Fruit fly (Drosophila melanogaster) whole organism, embryonic: ENCODE measurements around the gene Sam-S.

Experiments
- ATbp ChIP-seq: fragments of 200-800 bp; sonication (Bioruptor generic); optimal IDR thresholded peaks from 2 replicates; lab custom pipeline; 2017; ENCODE audit warnings: missing biosample characterization, mild to moderate bottlenecking, missing genetic modification characterization, missing genetic modification reagents
- Atf3 ChIP-seq: fragments of 200-800 bp; sonication (Bioruptor generic); optimal IDR thresholded peaks from 3 replicates; lab custom pipeline; 2016; ENCODE audit warnings: missing biosample characterization, missing genetic modification characterization
- Blimp-1 ChIP-seq: fragments of 200-800 bp; sonication (Bioruptor generic); optimal IDR thresholded peaks from 3 replicates; lab custom pipeline; 2018; ENCODE audit warnings: missing biosample characterization, missing genetic modification characterization, mild to moderate bottlenecking, moderate library complexity, missing genetic modification reagents
- CG10979 ChIP-seq: fragments of 200-800 bp; sonication (Bioruptor generic); optimal IDR thresholded peaks from 2 replicates; lab custom pipeline; 2018; ENCODE audit warnings: missing biosample characterization, mild to moderate bottlenecking, missing genetic modification characterization, moderate library complexity
- CG11723 ChIP-seq: fragments of 200-800 bp; sonication (Bioruptor generic); optimal IDR thresholded peaks from 2 replicates; lab custom pipeline; 2017; ENCODE audit warnings: missing biosample characterization, mild to moderate bottlenecking, missing genetic modification characterization
- CG12659 ChIP-seq: fragments of 200-800 bp; sonication (Bioruptor generic); optimal IDR thresholded peaks from 3 replicates; lab custom pipeline; 2017; ENCODE audit warnings: mild to moderate bottlenecking, missing biosample characterization, missing genetic modification reagents, missing genetic modification characterization
- CG14710 ChIP-seq: fragments of 200-800 bp; sonication (Bioruptor generic); optimal IDR thresholded peaks from 3 replicates; lab custom pipeline; 2019; ENCODE audit warnings: missing biosample characterization, mild to moderate bottlenecking, missing genetic modification characterization, moderate library complexity
- CG1529 ChIP-seq: fragments of 200-800 bp; sonication (Bioruptor generic); optimal IDR thresholded peaks from 3 replicates; lab custom pipeline; 2018; ENCODE audit warnings: missing biosample characterization, missing genetic modification characterization
- CG15696 ChIP-seq: fragments of 200-800 bp; sonication (Bioruptor generic); optimal IDR thresholded peaks from 2 replicates; lab custom pipeline; 2019; ENCODE audit warnings: missing biosample characterization, mild to moderate bottlenecking, missing genetic modification characterization, moderate library complexity
- CG1602 ChIP-seq: fragments of 200-800 bp; sonication (Bioruptor generic); optimal IDR thresholded peaks from 3 replicates; lab custom pipeline; 2016; ENCODE audit warnings: missing biosample characterization, missing genetic modification characterization
- CG17568 ChIP-seq: fragments of 200-800 bp; sonication (Bioruptor generic); optimal IDR thresholded peaks from 2 replicates; lab custom pipeline; 2018; ENCODE audit warnings: missing biosample characterization, mild to moderate bottlenecking, missing genetic modification characterization, moderate library complexity
- CG18476 ChIP-seq: fragments of 200-800 bp; sonication (Bioruptor generic); optimal IDR thresholded peaks from 2 replicates; lab custom pipeline; 2016; ENCODE audit warnings: missing biosample characterization, mild to moderate bottlenecking, missing genetic modification characterization
- CG18599 ChIP-seq: fragments of 200-800 bp; sonication (Bioruptor generic); optimal IDR thresholded peaks from 3 replicates; lab custom pipeline; 2017; ENCODE audit warnings: missing biosample characterization, missing genetic modification characterization, mild to moderate bottlenecking, moderate library complexity, missing genetic modification reagents
- CG18764 ChIP-seq: fragments of 200-800 bp; sonication (Bioruptor generic); optimal IDR thresholded peaks from 3 replicates; lab custom pipeline; 2016; ENCODE audit warnings: missing biosample characterization, missing genetic modification characterization
- CG3407 ChIP-seq: fragments of 200-800 bp; sonication (Bioruptor generic); optimal IDR thresholded peaks from 2 replicates; lab custom pipeline; 2018; ENCODE audit warnings: missing biosample characterization, mild to moderate bottlenecking, missing genetic modification characterization
- CG3995 ChIP-seq: fragments of 200-800 bp; sonication (Bioruptor generic); optimal IDR thresholded peaks from 3 replicates; lab custom pipeline; 2016; ENCODE audit warnings: missing biosample characterization, missing genetic modification characterization
- CG43689 ChIP-seq: fragments of 200-800 bp; sonication (Bioruptor generic); IDR thresholded peaks from 2 replicates; pipeline ENCODE4 v1.3.6; 2022; ENCODE audit warnings: missing biosample characterization, missing genetic modification characterization
- CG6813 ChIP-seq: fragments of 200-800 bp; sonication (Bioruptor generic); optimal IDR thresholded peaks from 2 replicates; lab custom pipeline; 2017; ENCODE audit warnings: missing biosample characterization, missing genetic modification characterization, mild to moderate bottlenecking, moderate library complexity, missing genetic modification reagents
- CG8765 ChIP-seq: fragments of 200-800 bp; sonication (Bioruptor generic); IDR thresholded peaks from 2 replicates; pipeline ENCODE4 v1.3.6; 2022; ENCODE audit warnings: missing biosample characterization, missing genetic modification characterization
- Dbx ChIP-seq: fragments of 200-800 bp; sonication (Bioruptor generic); IDR thresholded peaks from 3 replicates; pipeline ENCODE4 v1.3.6; 2022; ENCODE audit warnings: missing biosample characterization, missing genetic modification characterization
- Dip3 ChIP-seq: fragments of 200-800 bp; sonication (Bioruptor generic); optimal IDR thresholded peaks from 3 replicates; lab custom pipeline; 2016; ENCODE audit warnings: missing biosample characterization, missing genetic modification characterization
- Drgx ChIP-seq: fragments of 200-800 bp; sonication (Bioruptor generic); IDR thresholded peaks from 2 replicates; pipeline ENCODE4 v1.3.6; 2022; ENCODE audit warnings: missing biosample characterization, missing genetic modification characterization
- H2.0 ChIP-seq: fragments of 200-800 bp; sonication (Bioruptor generic); IDR thresholded peaks from 2 replicates; pipeline ENCODE4 v1.3.6; 2022; ENCODE audit warnings: missing biosample characterization, missing genetic modification characterization
- HHEX ChIP-seq: fragments of 200-800 bp; sonication (Bioruptor generic); optimal IDR thresholded peaks from 3 replicates; lab custom pipeline; 2017; ENCODE audit warnings: missing biosample characterization, mild to moderate bottlenecking, missing genetic modification characterization, missing genetic modification reagents
- Hey ChIP-seq: fragments of 200-800 bp; sonication (Bioruptor generic); optimal IDR thresholded peaks from 3 replicates; lab custom pipeline; 2018; ENCODE audit warnings: missing biosample characterization, mild to moderate bottlenecking, missing genetic modification characterization
- Hr78 ChIP-seq, 2 experiments: fragments of 200-800 bp in 1 of 2; fragments of >200 bp in 1 of 2; sonication (Bioruptor generic) in 1 of 2; optimal IDR thresholded peaks; 2 replicates each; lab custom pipeline; 2017 to 2019; ENCODE audit warnings: missing biosample characterization in 2 of 2, missing genetic modification characterization in 2 of 2, mild to moderate bottlenecking in 1 of 2, moderate library complexity in 1 of 2
- Max ChIP-seq: fragments of 200-800 bp; sonication (Bioruptor generic); optimal IDR thresholded peaks from 2 replicates; lab custom pipeline; 2016; ENCODE audit warnings: missing biosample characterization, mild to moderate bottlenecking, missing genetic modification characterization
- Nf-YA ChIP-seq: fragments of 200-800 bp; sonication (Bioruptor generic); IDR thresholded peaks from 2 replicates; pipeline ENCODE4 v1.3.6; 2022; ENCODE audit warnings: missing biosample characterization, missing genetic modification characterization
- Oaz ChIP-seq: fragments of 200-800 bp; sonication (Bioruptor generic); IDR thresholded peaks from 2 replicates; pipeline ENCODE4 v1.3.6; 2022; ENCODE audit warnings: missing biosample characterization, missing genetic modification characterization
- Sry-β ChIP-seq: fragments of 200-800 bp; sonication (Bioruptor generic); optimal IDR thresholded peaks from 2 replicates; lab custom pipeline; 2018; ENCODE audit warnings: missing biosample characterization, mild to moderate bottlenecking, missing genetic modification characterization, moderate library complexity
- Stat92E ChIP-seq, 3 experiments: fragments of >200 bp in 2 of 3; fragments of 200-800 bp in 1 of 3; sonication (Bioruptor generic) in 1 of 3; optimal IDR thresholded peaks; 2 replicates each; lab custom pipeline; 2017 to 2019; ENCODE audit warnings: missing biosample characterization in 3 of 3, missing genetic modification characterization in 3 of 3, mild to moderate bottlenecking in 1 of 3, moderate library complexity in 1 of 3
- corto ChIP-seq: fragments of 200-800 bp; sonication (Bioruptor generic); optimal IDR thresholded peaks from 2 replicates; lab custom pipeline; 2016; ENCODE audit warnings: missing biosample characterization, mild to moderate bottlenecking, missing genetic modification characterization, moderate library complexity
- dm ChIP-seq: fragments of 200-800 bp; sonication (Bioruptor generic); optimal IDR thresholded peaks from 3 replicates; lab custom pipeline; 2016; ENCODE audit warnings: missing biosample characterization, missing genetic modification characterization
- esg ChIP-seq: fragments of 200-800 bp; sonication (Bioruptor generic); conservative IDR thresholded peaks from 2 replicates; pipeline ENCODE4 v1.3.6; 2022; ENCODE audit warnings: missing biosample characterization, missing genetic modification characterization
- kah ChIP-seq: fragments of 200-800 bp; sonication (Bioruptor generic); optimal IDR thresholded peaks from 2 replicates; lab custom pipeline; 2018; ENCODE audit warnings: missing biosample characterization, mild to moderate bottlenecking, missing genetic modification characterization
- ken ChIP-seq: fragments of 200-800 bp; sonication (Bioruptor generic); IDR thresholded peaks from 3 replicates; pipeline ENCODE4 v1.3.6; 2022; ENCODE audit warnings: missing biosample characterization, missing genetic modification characterization
- mirr ChIP-seq: fragments of 200-800 bp; sonication (Bioruptor generic); optimal IDR thresholded peaks from 3 replicates; lab custom pipeline; 2018; ENCODE audit warnings: missing biosample characterization, mild to moderate bottlenecking, missing genetic modification characterization
- nom ChIP-seq: fragments of 200-800 bp; sonication (Bioruptor generic); optimal IDR thresholded peaks from 2 replicates; lab custom pipeline; 2017; ENCODE audit warnings: missing biosample characterization, missing genetic modification characterization, mild to moderate bottlenecking, moderate library complexity, missing genetic modification reagents
- odd ChIP-seq: fragments of 200-800 bp; sonication (Bioruptor generic); optimal IDR thresholded peaks from 2 replicates; lab custom pipeline; 2017; ENCODE audit warnings: missing biosample characterization, mild to moderate bottlenecking, missing genetic modification characterization
- psq ChIP-seq: fragments of 200-800 bp; sonication (Bioruptor generic); optimal IDR thresholded peaks from 2 replicates; lab custom pipeline; 2017; ENCODE audit warnings: missing biosample characterization, missing genetic modification characterization
- salm ChIP-seq: fragments of 200-800 bp; sonication (Bioruptor generic); optimal IDR thresholded peaks from 2 replicates; lab custom pipeline; 2018; ENCODE audit warnings: missing biosample characterization, mild to moderate bottlenecking, missing genetic modification characterization
- schlank ChIP-seq: fragments of 200-800 bp; sonication (Bioruptor generic); optimal IDR thresholded peaks from 2 replicates; lab custom pipeline; 2018; ENCODE audit warnings: missing biosample characterization, mild to moderate bottlenecking, missing genetic modification characterization
- scrt ChIP-seq: fragments of 200-800 bp; sonication (Bioruptor generic); optimal IDR thresholded peaks from 2 replicates; lab custom pipeline; 2018; ENCODE audit warnings: missing biosample characterization, mild to moderate bottlenecking, missing genetic modification characterization, moderate library complexity
- sim ChIP-seq: fragments of 200-800 bp; sonication (Bioruptor generic); IDR thresholded peaks from 2 replicates; pipeline ENCODE4 v1.3.6; 2022; ENCODE audit warnings: missing biosample characterization, missing genetic modification characterization
- slbo ChIP-seq: fragments of 200-800 bp; sonication (Bioruptor generic); IDR thresholded peaks from 2 replicates; pipeline ENCODE4 v1.3.6; 2022; ENCODE audit warnings: missing biosample characterization, missing genetic modification characterization
- sob ChIP-seq: fragments of 200-800 bp; sonication (Bioruptor generic); IDR thresholded peaks from 2 replicates; pipeline ENCODE4 v1.3.6; 2022; ENCODE audit warnings: missing biosample characterization, missing genetic modification characterization
- tap ChIP-seq: fragments of 200-800 bp; optimal IDR thresholded peaks from 3 replicates; lab custom pipeline; 2019; ENCODE audit warnings: missing biosample characterization, mild to moderate bottlenecking, missing genetic modification characterization, moderate library complexity
- tgo ChIP-seq: fragments of 200-800 bp; sonication (Bioruptor generic); IDR thresholded peaks from 3 replicates; pipeline ENCODE4 v1.3.6; 2022; ENCODE audit warnings: missing biosample characterization, missing genetic modification characterization
- tx ChIP-seq: fragments of 200-800 bp; sonication (Bioruptor generic); optimal IDR thresholded peaks from 2 replicates; lab custom pipeline; 2016; ENCODE audit warnings: missing biosample characterization, missing genetic modification characterization

Sam-S gene

DNA sequence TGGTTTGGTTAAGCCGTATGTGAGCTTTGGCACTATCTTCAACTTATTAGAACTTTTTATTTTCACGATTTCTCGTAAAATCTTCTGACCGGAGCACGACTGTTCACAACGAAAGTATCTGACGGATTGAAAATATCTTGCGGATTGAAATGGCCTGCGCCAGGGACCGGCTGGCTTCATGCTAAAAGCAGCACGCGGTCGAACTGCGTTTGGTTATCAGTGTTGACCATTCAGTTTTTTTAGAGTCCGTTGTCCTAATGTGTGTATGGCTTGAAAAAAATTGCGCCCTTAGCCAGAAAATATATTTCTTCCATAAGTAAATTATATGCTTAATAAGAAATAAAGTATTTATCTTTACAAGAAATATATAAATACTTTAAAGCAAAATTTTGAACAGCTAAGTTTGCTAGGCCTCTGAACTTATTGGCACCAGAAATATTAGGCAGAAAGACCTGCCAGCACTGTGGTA, 19.4 kb upstream of the Sam-S start, which contains the start of gene net (continued):
- TF ChIP-seq kah (GFP tag; lab: Kevin White, UChicago) (peak; percentile 60), Dip3 (GFP tag; lab: Kevin White, UChicago) (no peak), Blimp-1 (peak; percentile 47), ken (GFP tag; lab: Robert Waterston, UW) (peak; percentile 49; the same call in 2 of the 3 replicates), Dbx (GFP tag; lab: Robert Waterston, UW) (peak; percentile 58), CG17568 (peak; percentile 69), H2.0 (GFP tag; lab: Robert Waterston, UW) (no peak), CG18764 (GFP tag; lab: Kevin White, UChicago) (peak; percentile 26), sim (GFP tag; lab: Robert Waterston, UW) (0 out of 2 replicates have a peak, but pooled peaks have one; percentile 5), Hr78 (GFP tag; optimal IDR thresholded peaks at IDR 0.05; lab: Kevin White, UChicago) (peak in 1 of 2 experiments; percentile 52), schlank (peak; percentile 62), Atf3 (GFP tag; lab: Kevin White, UChicago) (no peak), CG8765 (GFP tag; lab: Robert Waterston, UW) (no peak), tap (tag; lab: Kevin White, UChicago) (peak; percentile 72), CG11723 (GFP tag; lab: Kevin White, UChicago) (peak; percentile 63), CG10979 (tag; lab: Kevin White, UChicago) (peak; percentile 61), Nf-YA (GFP tag; lab: Robert Waterston, UW) (no peak), Sry-β (GFP tag; lab: Kevin White, UChicago) (peak; percentile 96), sob (GFP tag; lab: Robert Waterston, UW) (peak; percentile 69; the same call in 1 of the 2 replicates), ATbp (GFP tag; lab: Kevin White, UChicago) (peak; percentile 39), odd (GFP tag; lab: Kevin White, UChicago) (peak; percentile 74), CG43689 (GFP tag; lab: Robert Waterston, UW) (peak; percentile 32; the same call in 1 of the 2 replicates), CG18599 (GFP tag; lab: Kevin White, UChicago) (peak; percentile 89), tx (GFP tag; lab: Kevin White, UChicago) (no peak), CG15696 (peak; percentile 69), corto (GFP tag; lab: Kevin White, UChicago) (peak; percentile 72), Max (peak; percentile 77), dm (GFP tag; lab: Kevin White, UChicago) (peak; percentile 15), HHEX (GFP tag; lab: Kevin White, UChicago) (peak; percentile 65), nom (GFP tag; lab: Kevin White, UChicago) (peak; percentile 62), CG1529 (peak; percentile 39), Hey (tag; lab: Kevin White, UChicago) (peak; percentile 0), CG1602 (GFP tag; lab: Kevin White, UChicago) (peak; percentile 16), psq (GFP tag; lab: Kevin White, UChicago) (no peak), CG14710 (tag; lab: Kevin White, UChicago) (peak; percentile 58), Oaz (no peak), scrt (peak; percentile 79), esg (GFP tag; lab: Robert Waterston, UW) (peak; percentile 34; the same call in 1 of the 2 replicates), CG6813 (peak; percentile 31), salm (tag; lab: Kevin White, UChicago) (peak; percentile 70), CG12659 (GFP tag; lab: Kevin White, UChicago) (peak; percentile 83), CG18476 (GFP tag; lab: Kevin White, UChicago) (peak; percentile 13), tgo (GFP tag; lab: Robert Waterston, UW) (peak; percentile 51; the same call in 1 of the 3 replicates), Drgx (GFP tag; lab: Robert Waterston, UW) (peak; percentile 46; the same call in 1 of the 2 replicates), slbo (GFP tag; lab: Robert Waterston, UW) (peak; percentile 75), mirr (GFP tag; lab: Kevin White, UChicago) (peak; percentile 14), CG3407 (peak; percentile 18), CG3995 (GFP tag; lab: Kevin White, UChicago) (peak; percentile 27), Stat92E (GFP tag; optimal IDR thresholded peaks at IDR 0.05; lab: Kevin White, UChicago) (no peak)
